Worm (Caenorhabditis elegans) whole organism, L4 larva: Measurements from ENCODE around the gene mrps-10.

Experiments used
- F10B5.3 ChIP-seq: sonication (generic microtip); optimal IDR thresholded peaks from 2 replicates; lab custom pipeline; 2016; ENCODE audit warnings: mild to moderate bottlenecking, missing genetic modification characterization, missing compliant biosample characterization
- F49E8.2 ChIP-seq: sonication (generic microtip); optimal IDR thresholded peaks from 2 replicates; lab custom pipeline; 2016; ENCODE audit warnings: missing compliant biosample characterization, mild to moderate bottlenecking, missing genetic modification characterization, borderline replicate concordance
- ZK337.2 ChIP-seq: fragments of 200-800 bp; sonication (Bioruptor generic); IDR thresholded peaks from 2 replicates; pipeline ENCODE4 v1.3.6; 2022; ENCODE audit warnings: missing genetic modification reagents, missing genetic modification characterization, missing compliant biosample characterization
- aha-1 ChIP-seq: fragments of 150-350 bp; peaks from one replicate; lab custom pipeline; 2014; ENCODE audit warnings: missing biosample characterization, missing genetic modification characterization
- ceh-28 ChIP-seq: fragments of 150-350 bp; optimal IDR thresholded peaks from 2 replicates; lab custom pipeline; 2014; ENCODE audit warnings: missing biosample characterization, missing genetic modification reagents, missing genetic modification characterization
- ceh-62 ChIP-seq: sonication (generic microtip); optimal IDR thresholded peaks from 2 replicates; lab custom pipeline; 2017; ENCODE audit warnings: missing biosample characterization, missing genetic modification characterization
- daf-16 ChIP-seq, 3 experiments: sonication (generic microtip); optimal IDR thresholded peaks; 2 replicates each; lab custom pipeline; 2016 to 2017; ENCODE audit warnings: missing genetic modification characterization in 3 of 3, missing genetic modification reagents in 3 of 3, mild to moderate bottlenecking in 2 of 3, missing compliant biosample characterization in 2 of 3, missing biosample characterization in 1 of 3, moderate library complexity in 1 of 3
- dmd-6 ChIP-seq: fragments of 200-800 bp; sonication (Bioruptor generic); IDR thresholded peaks from 2 replicates; pipeline ENCODE4 v1.3.6; 2022; ENCODE audit warnings: missing genetic modification reagents, missing genetic modification characterization, missing compliant biosample characterization
- dmd-8 ChIP-seq: fragments of 200-800 bp; sonication (Bioruptor generic); IDR thresholded peaks from 2 replicates; pipeline ENCODE4 v1.3.6; 2022; ENCODE audit warnings: missing genetic modification characterization, missing compliant biosample characterization
- dve-1 ChIP-seq: sonication (generic microtip); optimal IDR thresholded peaks from 2 replicates; lab custom pipeline; 2017; ENCODE audit warnings: antibody characterized with exemption, mild to moderate bottlenecking, missing genetic modification characterization, missing compliant biosample characterization; ENCODE audit not compliant: insufficient read depth
- hif-1 ChIP-seq, 2 experiments: sonication (generic microtip); optimal IDR thresholded peaks; 2 replicates each; lab custom pipeline; 2016 to 2017; ENCODE audit warnings: missing compliant biosample characterization in 2 of 2, missing genetic modification characterization in 2 of 2, missing genetic modification reagents in 2 of 2, missing genotype in 2 of 2, mild to moderate bottlenecking in 1 of 2
- hlh-11 ChIP-seq: fragments of 200-800 bp; sonication (Bioruptor generic); optimal IDR thresholded peaks from 2 replicates; lab custom pipeline; 2018; ENCODE audit warnings: mild to moderate bottlenecking, missing genetic modification characterization, missing compliant biosample characterization
- hlh-30 ChIP-seq: sonication (generic microtip); optimal IDR thresholded peaks from 2 replicates; lab custom pipeline; 2017; ENCODE audit warnings: antibody characterized with exemption, mild to moderate bottlenecking, missing genetic modification characterization, missing compliant biosample characterization; ENCODE audit not compliant: insufficient read depth
- hmg-1.1 ChIP-seq: fragments of 200-800 bp; sonication (Bioruptor generic); IDR thresholded peaks from 2 replicates; pipeline ENCODE4 v1.3.6; 2022; ENCODE audit warnings: missing genetic modification reagents, missing genetic modification characterization, missing compliant biosample characterization
- lim-7 ChIP-seq: fragments of 200-800 bp; sonication (Bioruptor generic); IDR thresholded peaks from 2 replicates; pipeline ENCODE4 v1.3.6; 2022; ENCODE audit warnings: missing genetic modification characterization, missing compliant biosample characterization
- lin-1 ChIP-seq: fragments of 200-800 bp; sonication (Bioruptor generic); IDR thresholded peaks from 2 replicates; pipeline ENCODE4 v1.3.6; 2022; ENCODE audit warnings: missing genetic modification reagents, missing genetic modification characterization, missing compliant biosample characterization
- lin-15B ChIP-seq: fragments of 150-350 bp; sonication (generic microtip); optimal IDR thresholded peaks from 3 replicates; lab custom pipeline; 2014; ENCODE audit warnings: missing biosample characterization, missing genetic modification characterization
- lin-38 ChIP-seq: fragments of 200-800 bp; sonication (Bioruptor generic); IDR thresholded peaks from 2 replicates; pipeline ENCODE4 v1.3.6; 2022; ENCODE audit warnings: missing genetic modification reagents, missing genetic modification characterization, missing compliant biosample characterization
- lir-3 ChIP-seq: sonication (generic microtip); optimal IDR thresholded peaks from 2 replicates; lab custom pipeline; 2016; ENCODE audit warnings: mild to moderate bottlenecking, missing genetic modification characterization, missing compliant biosample characterization
- lsy-2 ChIP-seq, 2 experiments: fragments of 150-350 bp in 1 of 2; sonication (generic microtip) in 1 of 2; optimal IDR thresholded peaks; 2 replicates each; lab custom pipeline; 2014 to 2017; ENCODE audit warnings: missing biosample characterization in 2 of 2, missing genetic modification characterization in 2 of 2
- madf-5 ChIP-seq, 2 experiments: fragments of 200-800 bp; sonication (Bioruptor generic); IDR thresholded peaks; 2 replicates each; pipeline ENCODE4 v1.3.6; 2022; ENCODE audit warnings: missing compliant biosample characterization in 2 of 2, missing genetic modification characterization in 2 of 2
- madf-9 ChIP-seq: fragments of 200-800 bp; sonication (Bioruptor generic); conservative IDR thresholded peaks from 2 replicates; pipeline ENCODE4 v1.3.6; 2022; ENCODE audit warnings: missing genetic modification reagents, missing genetic modification characterization, missing compliant biosample characterization
- mep-1 ChIP-seq: fragments of 150-350 bp; sonication (generic microtip); optimal IDR thresholded peaks from 3 replicates; lab custom pipeline; 2014; ENCODE audit warnings: missing biosample characterization, missing genetic modification characterization
- mes-2 ChIP-seq: sonication (generic microtip); optimal IDR thresholded peaks from 2 replicates; lab custom pipeline; 2016; ENCODE audit warnings: missing genotype, mild to moderate bottlenecking, missing genetic modification characterization, missing compliant biosample characterization; ENCODE audit not compliant: poor library complexity, severe bottlenecking
- nhr-10 ChIP-seq: fragments of 150-350 bp; optimal IDR thresholded peaks from 2 replicates; lab custom pipeline; 2014; ENCODE audit warnings: missing biosample characterization, missing genetic modification characterization
- nhr-102 ChIP-seq: sonication (generic microtip); optimal IDR thresholded peaks from 2 replicates; lab custom pipeline; 2016; ENCODE audit warnings: mild to moderate bottlenecking, missing genetic modification characterization, moderate library complexity, missing compliant biosample characterization
- nhr-28 ChIP-seq: fragments of 150-350 bp; optimal IDR thresholded peaks from 2 replicates; lab custom pipeline; 2014; ENCODE audit warnings: missing biosample characterization, missing genetic modification characterization
- nhr-41 ChIP-seq: fragments of 200-800 bp; sonication (Bioruptor generic); IDR thresholded peaks from 2 replicates; pipeline ENCODE4 v1.3.6; 2022; ENCODE audit warnings: missing genetic modification reagents, missing genetic modification characterization, missing compliant biosample characterization
- nhr-6 ChIP-seq: fragments of 150-350 bp; optimal IDR thresholded peaks from 2 replicates; lab custom pipeline; 2014; ENCODE audit warnings: missing biosample characterization, missing genetic modification characterization
- php-3 ChIP-seq: fragments of 200-800 bp; sonication (Bioruptor generic); IDR thresholded peaks from 2 replicates; pipeline ENCODE4 v1.3.6; 2022; ENCODE audit warnings: missing genetic modification reagents, missing genetic modification characterization, missing compliant biosample characterization
- pqm-1 ChIP-seq: sonication (generic microtip); optimal IDR thresholded peaks from 2 replicates; lab custom pipeline; 2017; ENCODE audit warnings: missing biosample characterization, missing genetic modification characterization
- set-16 ChIP-seq: fragments of 200-800 bp; sonication (Bioruptor generic); IDR thresholded peaks from 2 replicates; pipeline ENCODE4 v1.3.6; 2022; ENCODE audit warnings: missing genetic modification reagents, missing genetic modification characterization, missing compliant biosample characterization
- snpc-4 ChIP-seq: fragments of 150-350 bp; optimal IDR thresholded peaks from 2 replicates; lab custom pipeline; 2014; ENCODE audit warnings: missing biosample characterization, missing genetic modification characterization
- spr-1 ChIP-seq: sonication (generic microtip); optimal IDR thresholded peaks from 2 replicates; lab custom pipeline; 2016; ENCODE audit warnings: mild to moderate bottlenecking, missing genetic modification characterization, missing compliant biosample characterization
- spr-3 ChIP-seq: fragments of 200-800 bp; sonication (Bioruptor generic); optimal IDR thresholded peaks from 2 replicates; lab custom pipeline; 2018; ENCODE audit warnings: mild to moderate bottlenecking, missing genetic modification characterization, missing compliant biosample characterization
- tag-97 ChIP-seq: fragments of 200-800 bp; sonication (Bioruptor generic); IDR thresholded peaks from 2 replicates; pipeline ENCODE4 v1.3.6; 2022; ENCODE audit warnings: missing genetic modification characterization, missing compliant biosample characterization
- ztf-7 ChIP-seq: fragments of 150-350 bp; optimal IDR thresholded peaks from 2 replicates; lab custom pipeline; 2014; ENCODE audit warnings: missing biosample characterization, missing genetic modification characterization

The mrps-10 gene

DNA sequence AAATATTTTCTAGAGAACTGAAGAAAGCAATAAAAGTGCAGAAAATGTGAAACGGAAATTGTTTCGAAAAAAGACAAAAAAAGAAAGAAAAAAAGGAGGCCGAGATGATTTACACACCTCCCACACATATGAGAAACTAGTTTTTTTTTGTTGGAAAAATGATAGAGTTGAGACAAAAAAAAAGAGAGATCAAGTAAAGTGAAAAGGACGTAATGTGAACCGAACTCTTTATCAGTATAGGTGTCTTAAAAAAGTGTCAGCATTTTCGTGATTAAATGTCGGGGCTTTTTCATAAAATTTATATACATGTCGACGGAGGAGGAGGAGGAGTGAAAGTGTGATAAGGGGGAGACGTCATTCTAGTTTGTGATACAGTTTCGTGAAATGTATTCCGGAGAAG is 32.9 kb downstream of the mrps-10 start (continued):
- TF ChIP-seq php-3 (GFP tag; lab: Robert Waterston, UW) (0 out of 2 replicates have a peak, but pooled peaks have one; percentile 46), hmg-1.1 (GFP tag; lab: Robert Waterston, UW) (no peak)

DNA sequence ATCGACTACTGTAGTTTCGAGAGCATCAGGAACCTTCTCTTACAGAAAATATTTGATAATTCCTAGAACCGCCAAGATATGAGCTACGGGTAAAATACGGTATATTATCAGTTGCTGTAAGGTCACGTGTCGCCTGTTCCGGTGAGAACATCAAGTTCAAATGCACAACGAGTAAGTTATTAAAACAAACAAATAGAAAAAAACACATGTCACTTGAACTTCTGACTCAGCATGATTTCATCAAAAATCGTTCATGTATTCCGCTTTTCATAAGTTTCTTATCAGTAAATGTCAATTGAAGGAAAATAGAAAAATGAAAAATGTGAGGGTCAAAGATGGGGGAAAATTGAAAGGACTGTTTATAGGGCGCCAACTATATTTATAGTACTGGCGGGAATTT is 34.3 kb downstream of the mrps-10 start:
- peak; percentile 68 for TF ChIP-seq dmd-6
- TF ChIP-seq pqm-1 (tag; lab: Kevin White, UChicago), result peak; percentile 59
- peak; percentile 43 for TF ChIP-seq nhr-28
- TF ChIP-seq madf-9 (GFP tag; lab: Robert Waterston, UW), result no peak
- TF ChIP-seq lin-1 (GFP tag; lab: Robert Waterston, UW), result peak; percentile 42; the same call in 1 of the 2 replicates
- peak; percentile 61 for TF ChIP-seq dve-1 (tag; lab: Kevin White, UChicago)
- TF ChIP-seq nhr-41 (GFP tag; lab: Robert Waterston, UW), result 0 out of 2 replicates have a peak, but pooled peaks have one; percentile 18
- no peak for TF ChIP-seq daf-16 (GFP tag; optimal IDR thresholded peaks at IDR 0.05; lab: Kevin White, UChicago)
- peak; percentile 54 for TF ChIP-seq daf-16 (tag; optimal IDR thresholded peaks at IDR 0.05; lab: Kevin White, UChicago)
- TF ChIP-seq dmd-8 (GFP tag; lab: Robert Waterston, UW), result no peak
- peak; percentile 49 for TF ChIP-seq hlh-30 (tag; lab: Kevin White, UChicago)
- TF ChIP-seq hlh-11 (tag; lab: Kevin White, UChicago), result peak; percentile 46
- TF ChIP-seq madf-5 (GFP tag; IDR thresholded peaks at IDR 0.05; lab: Robert Waterston, UW), result no peak

DNA sequence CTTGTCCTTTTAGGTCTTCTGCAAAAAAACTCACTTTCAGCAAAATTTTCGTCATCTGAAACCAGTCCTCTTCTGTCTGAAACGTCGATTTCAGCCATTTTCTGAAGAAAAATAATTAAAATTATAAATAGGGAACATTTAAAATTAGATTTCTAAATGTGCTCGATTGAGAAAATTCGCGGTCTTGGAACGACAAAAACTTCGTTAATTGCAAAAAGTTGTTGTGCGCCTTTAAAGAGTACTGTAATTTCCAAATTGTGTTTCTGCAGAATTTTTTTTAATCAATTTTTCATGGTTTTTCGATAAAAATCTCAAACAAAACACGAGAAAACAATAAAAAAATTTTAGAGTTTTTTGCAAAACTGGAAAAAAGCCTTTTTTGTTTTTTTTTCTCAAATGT is 40.5 kb downstream of the mrps-10 start, which contains the start of gene ttm-1:
ttm-1 (minus strand) TSS at position 101 of the 400 bp plus-strand sequence.
- no peak for TF ChIP-seq snpc-4 (tag; lab: Kevin White, UChicago)
- no peak for TF ChIP-seq set-16 (GFP tag; lab: Robert Waterston, UW)
- no peak for TF ChIP-seq F10B5.3 (tag; lab: Kevin White, UChicago)
- TF ChIP-seq mes-2, result no peak
- TF ChIP-seq hif-1 (tag; optimal IDR thresholded peaks at IDR 0.05; lab: Kevin White, UChicago), result no peak
- no peak for TF ChIP-seq ZK337.2 (GFP tag; lab: Robert Waterston, UW)
- no peak for TF ChIP-seq hmg-1.1 (GFP tag; lab: Robert Waterston, UW)
- TF ChIP-seq tag-97 (GFP tag; lab: Robert Waterston, UW), result no peak
- TF ChIP-seq nhr-10 (tag; lab: Kevin White, UChicago), result no peak
- TF ChIP-seq lin-15B (tag; lab: Kevin White, UChicago), result no peak
- no peak for TF ChIP-seq spr-3
- no peak for TF ChIP-seq ztf-7 (tag; lab: Kevin White, UChicago)
- no peak for TF ChIP-seq ceh-28 (tag; lab: Kevin White, UChicago)
- TF ChIP-seq aha-1, result no peak
- TF ChIP-seq nhr-6 (tag; lab: Kevin White, UChicago), result no peak
- TF ChIP-seq madf-5 (GFP tag; IDR thresholded peaks at IDR 0.05; lab: Robert Waterston, UW), result no peak
- TF ChIP-seq lir-3 (tag; lab: Kevin White, UChicago), result no peak
- TF ChIP-seq mep-1 (tag; lab: Kevin White, UChicago), result no peak
- no peak for TF ChIP-seq nhr-102 (tag; lab: Kevin White, UChicago)
- TF ChIP-seq, all 104 proteins: peak for 0

ce11 chrIII:12967437-12968043 is 41.2 kb downstream of the mrps-10 start:
- TF ChIP-seq daf-16 (GFP tag; optimal IDR thresholded peaks at IDR 0.05; lab: Kevin White, UChicago) (no peak), daf-16 (tag; optimal IDR thresholded peaks at IDR 0.05; lab: Kevin White, UChicago) (peak; percentile 8), dve-1 (tag; lab: Kevin White, UChicago) (peak; percentile 70), nhr-28 (peak; percentile 31), php-3 (GFP tag; lab: Robert Waterston, UW) (peak; percentile 61), ceh-28 (tag; lab: Kevin White, UChicago) (no peak), ceh-62 (no peak), dmd-6 (peak; percentile 57), lim-7 (GFP tag; lab: Robert Waterston, UW) (no peak), pqm-1 (tag; lab: Kevin White, UChicago) (peak; percentile 57), spr-1 (tag; lab: Kevin White, UChicago) (no peak), hlh-11 (tag; lab: Kevin White, UChicago) (peak; percentile 24), F49E8.2 (tag; lab: Kevin White, UChicago) (peak; percentile 24), lsy-2 (tag; optimal IDR thresholded peaks at IDR 0.05; lab: Kevin White, UChicago) (peak in 1 of 2 experiments; percentile 44), lin-38 (GFP tag; lab: Robert Waterston, UW) (peak; percentile 7; the same call in 1 of the 2 replicates), mep-1 (tag; lab: Kevin White, UChicago) (peak; percentile 38)
- TF ChIP-seq, all 104 proteins: peak for 11
